Fruit fly (Drosophila melanogaster) whole organism, prepupa: Measurements from ENCODE around the gene CG32099.
A peak's percentile ranks its signal among the peaks of the same experiment; 100 is the strongest.

ENCODE experiments used
- Blimp-1 ChIP-seq: fragments of 200-800 bp; sonication (Bioruptor generic); optimal IDR thresholded peaks from 3 replicates; lab custom pipeline; 2017; ENCODE audit warnings: missing biosample characterization, missing genetic modification characterization, mild to moderate bottlenecking, moderate library complexity, missing genetic modification reagents
- CG10631 ChIP-seq: fragments of 200-800 bp; sonication (Bioruptor generic); optimal IDR thresholded peaks from 2 replicates; lab custom pipeline; 2016; ENCODE audit warnings: missing biosample characterization, missing genetic modification characterization
- CG10669 ChIP-seq: fragments of 200-800 bp; sonication (Bioruptor generic); optimal IDR thresholded peaks from 3 replicates; lab custom pipeline; 2018; ENCODE audit warnings: missing biosample characterization, mild to moderate bottlenecking, missing genetic modification characterization, moderate library complexity
- CG11294 ChIP-seq: fragments of 200-800 bp; sonication (Bioruptor generic); IDR thresholded peaks from 2 replicates; pipeline ENCODE4 v1.3.6; 2022; ENCODE audit warnings: missing biosample characterization, missing genetic modification characterization
- CG15336 ChIP-seq: fragments of 200-800 bp; sonication (Bioruptor generic); IDR thresholded peaks from 2 replicates; pipeline ENCODE4 v1.3.6; 2022; ENCODE audit warnings: missing biosample characterization, missing genetic modification characterization
- CG1621 ChIP-seq: fragments of 200-800 bp; sonication (Bioruptor generic); optimal IDR thresholded peaks from 3 replicates; lab custom pipeline; 2018; ENCODE audit warnings: missing biosample characterization, mild to moderate bottlenecking, missing genetic modification characterization
- CG16779 ChIP-seq: fragments of 200-800 bp; sonication (Bioruptor generic); optimal IDR thresholded peaks from 3 replicates; lab custom pipeline; 2017; ENCODE audit warnings: missing biosample characterization, mild to moderate bottlenecking, missing genetic modification characterization
- CG3032 ChIP-seq: fragments of 200-800 bp; optimal IDR thresholded peaks from 2 replicates; lab custom pipeline; 2019; ENCODE audit warnings: missing biosample characterization, mild to moderate bottlenecking, missing genetic modification characterization, moderate library complexity
- CG31627 ChIP-seq: fragments of 200-800 bp; sonication (Bioruptor generic); optimal IDR thresholded peaks from 3 replicates; lab custom pipeline; 2016; ENCODE audit warnings: missing biosample characterization, missing genetic modification characterization
- CG34406 ChIP-seq: fragments of 200-800 bp; sonication (Bioruptor generic); optimal IDR thresholded peaks from 3 replicates; lab custom pipeline; 2016; ENCODE audit warnings: missing biosample characterization, missing genetic modification characterization
- CG4318 ChIP-seq: fragments of 200-800 bp; sonication (Bioruptor generic); optimal IDR thresholded peaks from 3 replicates; lab custom pipeline; 2017; ENCODE audit warnings: missing biosample characterization, mild to moderate bottlenecking, missing genetic modification characterization
- CG6163 ChIP-seq: fragments of 200-800 bp; sonication (Bioruptor generic); IDR thresholded peaks from 3 replicates; pipeline ENCODE4 v1.3.6; 2022; ENCODE audit warnings: missing biosample characterization, missing genetic modification characterization
- CG6792 ChIP-seq: fragments of 200-800 bp; sonication (Bioruptor generic); optimal IDR thresholded peaks from 3 replicates; lab custom pipeline; 2016; ENCODE audit warnings: missing biosample characterization, missing genetic modification characterization
- CG6854 ChIP-seq: fragments of 200-800 bp; sonication (Bioruptor generic); optimal IDR thresholded peaks from 2 replicates; lab custom pipeline; 2017; ENCODE audit warnings: missing biosample characterization, mild to moderate bottlenecking, missing genetic modification characterization
- CG7368 ChIP-seq: fragments of 200-800 bp; sonication (Bioruptor generic); optimal IDR thresholded peaks from 3 replicates; lab custom pipeline; 2016; ENCODE audit warnings: missing biosample characterization, missing genetic modification characterization
- CG8119 ChIP-seq: fragments of 200-800 bp; sonication (Bioruptor generic); IDR thresholded peaks from 3 replicates; pipeline ENCODE4 v1.3.6; 2022; ENCODE audit warnings: missing biosample characterization, missing genetic modification characterization
- CG8632 ChIP-seq: fragments of 200-800 bp; sonication (Bioruptor generic); optimal IDR thresholded peaks from 3 replicates; lab custom pipeline; 2016; ENCODE audit warnings: missing biosample characterization, missing genetic modification characterization
- CG9139 ChIP-seq: fragments of 200-800 bp; sonication (Bioruptor generic); optimal IDR thresholded peaks from 3 replicates; lab custom pipeline; 2017; ENCODE audit warnings: missing biosample characterization, mild to moderate bottlenecking, missing genetic modification characterization
- Eip78C ChIP-seq: fragments of 200-800 bp; sonication (Bioruptor generic); peaks from one replicate; lab custom pipeline; 2016; ENCODE audit warnings: missing biosample characterization, missing genetic modification characterization
- Ets21C ChIP-seq: fragments of 200-800 bp; sonication (Bioruptor generic); optimal IDR thresholded peaks from 3 replicates; lab custom pipeline; 2016; ENCODE audit warnings: missing biosample characterization, missing genetic modification characterization
- Ets96B ChIP-seq: fragments of 200-800 bp; optimal IDR thresholded peaks from 2 replicates; lab custom pipeline; 2019; ENCODE audit warnings: missing biosample characterization, mild to moderate bottlenecking, missing genetic modification characterization, moderate library complexity
- Gug ChIP-seq: fragments of 200-800 bp; sonication (Bioruptor generic); IDR thresholded peaks from 2 replicates; pipeline ENCODE4 v1.3.6; 2022; ENCODE audit warnings: missing biosample characterization, missing genetic modification characterization
- Hr38 ChIP-seq: sonication (Bioruptor generic); optimal IDR thresholded peaks from 2 replicates; lab custom pipeline; 2016; ENCODE audit warnings: missing biosample characterization, missing genetic modification characterization
- Hr4 ChIP-seq: fragments of 200-800 bp; sonication (Bioruptor generic); optimal IDR thresholded peaks from 3 replicates; lab custom pipeline; 2016; ENCODE audit warnings: missing biosample characterization, missing genetic modification characterization
- Lpt ChIP-seq: fragments of 200-800 bp; sonication (Bioruptor generic); optimal IDR thresholded peaks from 3 replicates; lab custom pipeline; 2016; ENCODE audit warnings: missing biosample characterization, missing genetic modification characterization
- Met ChIP-seq: fragments of 200-800 bp; sonication (Bioruptor generic); optimal IDR thresholded peaks from 3 replicates; lab custom pipeline; 2016; ENCODE audit warnings: missing biosample characterization, missing genetic modification characterization
- Smox ChIP-seq: fragments of 200-800 bp; sonication (Bioruptor generic); optimal IDR thresholded peaks from 3 replicates; lab custom pipeline; 2016; ENCODE audit warnings: missing biosample characterization, missing genetic modification characterization
- Sox102F ChIP-seq: fragments of 200-800 bp; sonication (Bioruptor generic); optimal IDR thresholded peaks from 2 replicates; lab custom pipeline; 2016; ENCODE audit warnings: missing biosample characterization, mild to moderate bottlenecking, missing genetic modification characterization
- Sox14 ChIP-seq: fragments of 200-800 bp; sonication (Bioruptor generic); optimal IDR thresholded peaks from 3 replicates; lab custom pipeline; 2016; ENCODE audit warnings: missing biosample characterization, missing genetic modification characterization
- Sox15 ChIP-seq: fragments of 200-800 bp; sonication (Bioruptor generic); optimal IDR thresholded peaks from 3 replicates; lab custom pipeline; 2016; ENCODE audit warnings: missing biosample characterization, missing genetic modification characterization
- achi ChIP-seq: fragments of 200-800 bp; sonication (Bioruptor generic); optimal IDR thresholded peaks from 3 replicates; lab custom pipeline; 2016; ENCODE audit warnings: missing biosample characterization, missing genetic modification characterization
- acj6 ChIP-seq: fragments of 200-800 bp; sonication (Bioruptor generic); optimal IDR thresholded peaks from 3 replicates; lab custom pipeline; 2016; ENCODE audit warnings: missing biosample characterization, missing genetic modification characterization
- cyc ChIP-seq: fragments of 200-800 bp; sonication (Bioruptor generic); optimal IDR thresholded peaks from 3 replicates; lab custom pipeline; 2016; ENCODE audit warnings: missing biosample characterization, missing genetic modification characterization
- dac ChIP-seq: fragments of 200-800 bp; sonication (Bioruptor generic); optimal IDR thresholded peaks from 2 replicates; lab custom pipeline; 2017; ENCODE audit warnings: missing biosample characterization, mild to moderate bottlenecking, missing genetic modification characterization
- eg ChIP-seq: fragments of 200-800 bp; sonication (Bioruptor generic); IDR thresholded peaks from 3 replicates; pipeline ENCODE4 v1.3.6; 2022; ENCODE audit warnings: missing biosample characterization, missing genetic modification characterization
- esn ChIP-seq: fragments of 200-800 bp; sonication (Bioruptor generic); optimal IDR thresholded peaks from 2 replicates; lab custom pipeline; 2016; ENCODE audit warnings: missing biosample characterization, mild to moderate bottlenecking, missing genetic modification characterization, moderate library complexity
- fd59A ChIP-seq: fragments of 200-800 bp; sonication (Bioruptor generic); optimal IDR thresholded peaks from 2 replicates; lab custom pipeline; 2017; ENCODE audit warnings: missing biosample characterization, mild to moderate bottlenecking, missing genetic modification characterization, missing genetic modification reagents
- fd85E ChIP-seq: fragments of 200-800 bp; sonication (Bioruptor generic); optimal IDR thresholded peaks from 3 replicates; lab custom pipeline; 2016; ENCODE audit warnings: missing biosample characterization, missing genetic modification characterization
- fkh ChIP-seq: fragments of 200-800 bp; sonication (Bioruptor generic); optimal IDR thresholded peaks from 3 replicates; lab custom pipeline; 2017; ENCODE audit warnings: missing biosample characterization, mild to moderate bottlenecking, missing genetic modification characterization, moderate library complexity
- lz ChIP-seq: fragments of 200-800 bp; sonication (Bioruptor generic); optimal IDR thresholded peaks from 3 replicates; lab custom pipeline; 2016; ENCODE audit warnings: missing biosample characterization, missing genetic modification characterization
- net ChIP-seq: fragments of 200-800 bp; sonication (Bioruptor generic); optimal IDR thresholded peaks from 3 replicates; lab custom pipeline; 2016; ENCODE audit warnings: missing biosample characterization, missing genetic modification characterization
- salr ChIP-seq, 2 experiments: fragments of 200-800 bp; sonication (Bioruptor generic); optimal IDR thresholded peaks; 3 replicates each; lab custom pipeline; 2016 to 2018; ENCODE audit warnings: missing biosample characterization in 2 of 2, missing genetic modification characterization in 2 of 2, mild to moderate bottlenecking in 1 of 2
- spab ChIP-seq: fragments of 200-800 bp; sonication (Bioruptor generic); optimal IDR thresholded peaks from 2 replicates; lab custom pipeline; 2017; ENCODE audit warnings: missing biosample characterization, mild to moderate bottlenecking, missing genetic modification characterization, missing genetic modification reagents
- svp ChIP-seq: fragments of 200-800 bp; sonication (Bioruptor generic); peaks from one replicate; lab custom pipeline; 2016; ENCODE audit warnings: missing biosample characterization, missing genetic modification characterization
- topi ChIP-seq: fragments of 200-800 bp; sonication (Bioruptor generic); optimal IDR thresholded peaks from 3 replicates; lab custom pipeline; 2016; ENCODE audit warnings: missing biosample characterization, missing genetic modification characterization
- vri ChIP-seq: fragments of 200-800 bp; sonication (Bioruptor generic); optimal IDR thresholded peaks from 3 replicates; lab custom pipeline; 2016; ENCODE audit warnings: missing biosample characterization, mild to moderate bottlenecking, missing genetic modification characterization

The CG32099 gene

DNA sequence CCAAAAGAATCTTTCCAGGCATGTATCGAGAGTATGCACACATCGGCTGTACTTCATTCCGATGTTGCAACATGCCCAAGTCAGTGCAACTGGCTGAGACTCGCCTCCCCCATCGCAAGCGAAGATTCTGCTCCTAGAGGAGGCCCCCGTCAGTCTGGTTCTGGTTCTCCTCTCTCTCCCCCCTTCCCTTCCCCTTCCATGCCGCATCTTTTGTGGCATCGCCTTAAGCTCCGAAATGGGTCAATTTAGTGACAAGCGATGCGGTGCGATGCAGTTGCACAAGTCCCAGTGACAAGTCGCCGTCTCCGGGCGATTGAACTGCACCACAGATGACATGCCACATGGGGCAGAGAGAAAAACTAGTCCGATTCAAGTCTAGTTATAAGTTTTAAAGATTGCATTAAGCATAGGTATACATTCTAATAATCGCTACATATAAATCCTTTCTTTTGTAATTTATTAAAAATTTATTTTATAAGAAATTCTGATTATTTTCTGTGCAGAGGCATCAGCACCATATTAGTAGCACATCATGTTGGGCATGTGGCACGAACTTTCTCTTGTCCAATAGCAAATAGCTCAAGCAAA is 39.9 kb upstream of the CG32099 start (continued):
- TF ChIP-seq Smox (GFP tag; lab: Kevin White, UChicago) (no peak), eg (GFP tag; lab: Robert Waterston, UW) (peak; percentile 73; the same call in 2 of the 3 replicates), CG7368 (GFP tag; lab: Kevin White, UChicago) (no peak), CG8632 (GFP tag; lab: Kevin White, UChicago) (peak; percentile 9), Gug (GFP tag; lab: Robert Waterston, UW) (peak; percentile 20; the same call in 1 of the 2 replicates), CG10631 (GFP tag; lab: Kevin White, UChicago) (peak; percentile 32), Ets21C (no peak), topi (no peak), CG16779 (tag; lab: Kevin White, UChicago) (no peak), dac (GFP tag; lab: Kevin White, UChicago) (no peak), Met (GFP tag; lab: Kevin White, UChicago) (no peak), fd59A (GFP tag; lab: Kevin White, UChicago) (no peak), CG6854 (peak; percentile 22), CG8119 (GFP tag; lab: Robert Waterston, UW) (peak; percentile 65), CG6163 (peak; percentile 75), CG1621 (no peak), salr (GFP tag; optimal IDR thresholded peaks at IDR 0.05; lab: Kevin White, UChicago) (peak in 1 of 2 experiments; percentile 40)

DNA sequence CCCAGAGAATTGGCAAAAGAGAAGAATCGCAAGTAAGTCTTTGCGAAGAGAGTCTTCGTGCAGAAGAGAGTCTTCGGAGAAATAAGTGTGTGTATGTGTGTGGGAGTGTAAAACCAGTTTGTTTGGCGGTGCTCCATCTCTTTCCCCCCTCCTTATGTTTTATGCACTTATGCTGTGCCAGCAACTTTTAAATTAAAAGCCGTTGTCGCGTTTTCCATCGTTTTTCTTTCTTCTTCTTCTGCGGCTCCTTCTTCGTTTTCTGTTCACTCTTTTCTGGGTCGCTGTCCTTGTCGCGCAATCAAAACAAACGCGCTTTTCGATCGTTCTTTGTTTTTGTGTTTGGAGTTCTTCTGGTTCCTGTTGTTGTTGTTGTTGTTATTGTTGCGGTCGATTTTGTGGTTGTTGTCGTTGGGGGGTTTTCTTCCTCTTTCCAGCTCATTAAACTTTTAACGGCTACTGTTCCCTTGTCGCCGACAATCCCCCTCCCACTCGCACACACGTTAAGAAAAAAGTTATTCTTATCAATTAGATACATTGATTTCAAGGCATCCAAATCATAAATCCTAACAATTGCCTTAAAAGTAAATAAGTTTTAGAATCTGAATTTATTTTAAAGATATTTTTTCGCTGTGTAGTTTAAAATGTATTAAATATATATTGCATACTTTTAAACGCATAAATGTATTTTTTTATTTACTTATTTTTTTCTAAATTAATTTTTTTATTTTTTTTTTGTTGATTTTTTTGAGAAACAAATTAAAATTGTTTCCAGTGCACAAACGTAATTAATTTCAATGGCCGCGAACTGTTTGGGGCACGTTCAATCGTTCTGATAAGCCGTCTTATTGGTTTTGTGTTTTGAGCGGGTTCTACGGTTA is 37.8 kb upstream of the CG32099 start:
- TF ChIP-seq fd85E (GFP tag; lab: Kevin White, UChicago) (no peak), Sox15 (GFP tag; lab: Kevin White, UChicago) (peak; percentile 65), cyc (GFP tag; lab: Kevin White, UChicago) (peak; percentile 77), esn (GFP tag; lab: Kevin White, UChicago) (peak; percentile 84), CG3032 (tag; lab: Kevin White, UChicago) (peak; percentile 88), Blimp-1 (GFP tag; lab: Kevin White, UChicago) (peak; percentile 73), Hr38 (GFP tag; lab: Kevin White, UChicago) (no peak), Met (GFP tag; lab: Kevin White, UChicago) (peak; percentile 87), CG8119 (GFP tag; lab: Robert Waterston, UW) (peak; percentile 75), svp (GFP tag; lab: Kevin White, UChicago) (peak; percentile 93), vri (GFP tag; lab: Kevin White, UChicago) (peak; percentile 50), lz (GFP tag; lab: Kevin White, UChicago) (peak; percentile 74), CG11294 (peak; percentile 39; the same call in 1 of the 2 replicates), Sox102F (GFP tag; lab: Kevin White, UChicago) (peak; percentile 72), dac (GFP tag; lab: Kevin White, UChicago) (peak; percentile 4), CG34406 (GFP tag; lab: Kevin White, UChicago) (peak; percentile 84), fd59A (GFP tag; lab: Kevin White, UChicago) (peak; percentile 26), CG6163 (peak; percentile 63), Sox14 (GFP tag; lab: Kevin White, UChicago) (peak; percentile 77), fkh (GFP tag; lab: Kevin White, UChicago) (peak; percentile 7), Smox (GFP tag; lab: Kevin White, UChicago) (peak; percentile 78), CG31627 (GFP tag; lab: Kevin White, UChicago) (peak; percentile 81), topi (peak; percentile 82), Ets96B (tag; lab: Kevin White, UChicago) (peak; percentile 82), CG6854 (peak; percentile 94), CG1621 (peak; percentile 21), CG4318 (GFP tag; lab: Kevin White, UChicago) (peak; percentile 54), spab (GFP tag; lab: Kevin White, UChicago) (peak; percentile 63), net (GFP tag; lab: Kevin White, UChicago) (peak; percentile 79), CG9139 (GFP tag; lab: Kevin White, UChicago) (peak; percentile 62), CG15336 (peak; percentile 72), CG6792 (peak; percentile 65), Gug (GFP tag; lab: Robert Waterston, UW) (peak; percentile 63; the same call in 1 of the 2 replicates), Lpt (GFP tag; lab: Kevin White, UChicago) (peak; percentile 45), CG10669 (GFP tag; lab: Kevin White, UChicago) (peak; percentile 69), Hr4 (peak; percentile 35), acj6 (peak; percentile 83), achi (GFP tag; lab: Kevin White, UChicago) (peak; percentile 80), salr (GFP tag; optimal IDR thresholded peaks at IDR 0.05; lab: Kevin White, UChicago) (peak; percentile 15 to 83), Eip78C (GFP tag; lab: Kevin White, UChicago) (peak; percentile 95)
